Worm (Caenorhabditis elegans) whole organism, L3 larva: ENCODE results near the gene rip-1.

ENCODE experiments used
- aly-2 ChIP-seq: fragments of 150-350 bp; optimal IDR thresholded peaks from 2 replicates; lab custom pipeline; 2014; ENCODE audit warnings: missing biosample characterization, missing genetic modification characterization
- ceh-82 ChIP-seq: fragments of 150-350 bp; optimal IDR thresholded peaks from 2 replicates; lab custom pipeline; 2014; ENCODE audit warnings: missing biosample characterization, missing genetic modification characterization
- ceh-9 ChIP-seq: sonication (generic microtip); optimal IDR thresholded peaks from 2 replicates; lab custom pipeline; 2018; ENCODE audit warnings: missing biosample characterization, missing genetic modification characterization
- elt-3 ChIP-seq, 3 experiments: fragments of 150-350 bp in 1 of 3; sonication (generic microtip) in 2 of 3; optimal IDR thresholded peaks; 2 replicates in 2 of 3; 4 replicates in 1 of 3; lab custom pipeline; 2014 to 2017; ENCODE audit warnings: missing biosample characterization in 3 of 3, missing genetic modification characterization in 3 of 3
- snpc-4 ChIP-seq: fragments of 150-350 bp; optimal IDR thresholded peaks from 2 replicates; lab custom pipeline; 2014; ENCODE audit warnings: missing biosample characterization, missing genetic modification characterization
- zag-1 ChIP-seq: fragments of 150-350 bp; optimal IDR thresholded peaks from 2 replicates; lab custom pipeline; 2014; ENCODE audit warnings: missing biosample characterization, missing genetic modification characterization

ce11 chrIII:10296904-10297303, 38.4 kb upstream of the rip-1 start:
- TF ChIP-seq zag-1 (tag; lab: Kevin White, UChicago) (no peak), ceh-9 (no peak), snpc-4 (no peak), aly-2 (tag; lab: Kevin White, UChicago) (no peak), ceh-82 (tag; lab: Kevin White, UChicago) (no peak), elt-3 (tag; optimal IDR thresholded peaks at IDR 0.05; lab: Kevin White, UChicago) (no peak)
